Fruit fly (Drosophila melanogaster): Measurements from ENCODE around the gene CG17075.

Gene CG17075

dm6 chr2L:273603-274002 is 6.3 kb upstream of the CG17075 start, which contains the start of the genes mbm and CG11555 (continued):
- TF ChIP-seq CG11695 (GFP tag; IDR thresholded peaks at IDR 0.05) (no peak), twi (tag; optimal IDR thresholded peaks at IDR 0.05) (peak; percentile 44), CG9817 (tag; optimal IDR thresholded peaks at IDR 0.05) (peak; percentile 4), Xrp1 (GFP tag; IDR thresholded peaks at IDR 0.05) (no peak), CG8924 (tag; optimal IDR thresholded peaks at IDR 0.05) (peak; percentile 61), CG16815 (GFP tag; optimal IDR thresholded peaks at IDR 0.05) (no peak), Ets65A (GFP tag) (no peak), trem (tag; optimal IDR thresholded peaks at IDR 0.05) (peak; percentile 67), CG6272 (GFP tag; IDR thresholded peaks at IDR 0.05) (no peak), CG32532 (GFP tag; IDR thresholded peaks at IDR 0.05) (no peak), CG10267 (tag; optimal IDR thresholded peaks at IDR 0.05) (peak; percentile 6), tll (GFP tag; optimal IDR thresholded peaks at IDR 0.05) (no peak), CG7271 (tag; optimal IDR thresholded peaks at IDR 0.05) (no peak), CG17829 (tag; optimal IDR thresholded peaks at IDR 0.05) (peak; percentile 60), en (GFP tag; optimal IDR thresholded peaks at IDR 0.05) (no peak), crol (GFP tag; IDR thresholded peaks at IDR 0.05) (no peak), cwo (GFP tag; optimal IDR thresholded peaks at IDR 0.05) (peak; percentile 81), CG4617 (GFP tag; optimal IDR thresholded peaks at IDR 0.05; ENCODE audit: borderline replicate concordance) (peak; percentile 10), CG2678 (tag; optimal IDR thresholded peaks at IDR 0.05) (no peak), Dek (tag; optimal IDR thresholded peaks at IDR 0.05) (no peak), CG8290 (GFP tag; optimal IDR thresholded peaks at IDR 0.05) (no peak), CG8290 (tag; optimal IDR thresholded peaks at IDR 0.05) (no peak), Fer1 (GFP tag; optimal IDR thresholded peaks at IDR 0.05) (peak; percentile 49), dpn (GFP tag; optimal IDR thresholded peaks at IDR 0.05) (peak in 1 of 2 experiments; percentile 19), CG9876 (GFP tag; optimal IDR thresholded peaks at IDR 0.05) (no peak), CG2129 (GFP tag; IDR thresholded peaks at IDR 0.05; ENCODE audit: partially characterized antibody) (no peak), az2 (GFP tag; optimal IDR thresholded peaks at IDR 0.05) (no peak), Dll (GFP tag; IDR thresholded peaks at IDR 0.05; ENCODE audit: partially characterized antibody) (peak; percentile 74), CG12219 (GFP tag; optimal IDR thresholded peaks at IDR 0.05) (no peak), psq (GFP tag; optimal IDR thresholded peaks at IDR 0.05) (no peak), Rx (GFP tag; IDR thresholded peaks at IDR 0.05) (no peak), mam (GFP tag; optimal IDR thresholded peaks at IDR 0.05) (no peak), Neu2 (GFP tag; optimal IDR thresholded peaks at IDR 0.05; ENCODE audit: borderline replicate concordance) (no peak), phol (tag; optimal IDR thresholded peaks at IDR 0.05) (peak; percentile 56), Jarid2 (GFP tag; optimal IDR thresholded peaks at IDR 0.05) (no peak), CG3407 (GFP tag; optimal IDR thresholded peaks at IDR 0.05) (no peak), CG7786 (GFP tag; optimal IDR thresholded peaks at IDR 0.05) (no peak), TFAM (GFP tag; optimal IDR thresholded peaks at IDR 0.05) (no peak), Camta (GFP tag; optimal IDR thresholded peaks at IDR 0.05) (no peak), CG3838 (GFP tag; optimal IDR thresholded peaks at IDR 0.05) (no peak), CG16863 (GFP tag; optimal IDR thresholded peaks at IDR 0.05) (no peak), emc (GFP tag; optimal IDR thresholded peaks at IDR 0.05) (no peak), h (optimal IDR thresholded peaks at IDR 0.05) (no peak), Chrac-16 (GFP tag; optimal IDR thresholded peaks at IDR 0.05) (no peak), lab (GFP tag; optimal IDR thresholded peaks at IDR 0.05) (no peak), pnt (GFP tag; optimal IDR thresholded peaks at IDR 0.05) (no peak), CG10979 (tag; optimal IDR thresholded peaks at IDR 0.05) (no peak), CG3847 (GFP tag; IDR thresholded peaks at IDR 0.05) (no peak), Stat92E (GFP tag; optimal IDR thresholded peaks at IDR 0.05) (no peak), Sry-δ (GFP tag; optimal IDR thresholded peaks at IDR 0.05) (no peak), kni (GFP tag; optimal IDR thresholded peaks at IDR 0.05) (no peak), CG6689 (GFP tag; IDR thresholded peaks at IDR 0.05) (no peak)
